Worm (Caenorhabditis elegans) whole organism, L3 larva: Measurements from ENCODE around the gene mlt-9.
A peak's percentile ranks its signal among the peaks of the same experiment; 100 is the strongest.

Experiments used
- R02D3.7 ChIP-seq: fragments of 150-350 bp; optimal IDR thresholded peaks from 2 replicates; lab custom pipeline; 2014; ENCODE audit warnings: missing biosample characterization, missing genetic modification characterization
- ZK546.5 ChIP-seq: sonication (generic microtip); optimal IDR thresholded peaks from 2 replicates; lab custom pipeline; 2017; ENCODE audit warnings: missing biosample characterization, missing genetic modification characterization
- aly-2 ChIP-seq: fragments of 150-350 bp; optimal IDR thresholded peaks from 2 replicates; lab custom pipeline; 2014; ENCODE audit warnings: missing biosample characterization, missing genetic modification characterization
- ama-1 ChIP-seq: fragments of 150-350 bp; optimal IDR thresholded peaks from 2 replicates; lab custom pipeline; 2018
- ceh-16 ChIP-seq: sonication (generic microtip); optimal IDR thresholded peaks from 2 replicates; lab custom pipeline; 2017; ENCODE audit warnings: missing biosample characterization, missing genetic modification characterization
- ceh-28 ChIP-seq: fragments of 150-350 bp; optimal IDR thresholded peaks from 2 replicates; lab custom pipeline; 2014; ENCODE audit warnings: missing biosample characterization, missing genetic modification reagents, missing genetic modification characterization
- ceh-82 ChIP-seq: fragments of 150-350 bp; optimal IDR thresholded peaks from 2 replicates; lab custom pipeline; 2014; ENCODE audit warnings: missing biosample characterization, missing genetic modification characterization
- egl-27 ChIP-seq: sonication (generic microtip); optimal IDR thresholded peaks from 4 replicates; lab custom pipeline; 2017; ENCODE audit warnings: missing biosample characterization, missing genetic modification reagents, missing genetic modification characterization
- elt-1 ChIP-seq: fragments of 150-350 bp; optimal IDR thresholded peaks from 2 replicates; lab custom pipeline; 2014; ENCODE audit warnings: missing biosample characterization, missing genetic modification characterization
- elt-2 ChIP-seq: sonication (generic microtip); optimal IDR thresholded peaks from 2 replicates; lab custom pipeline; 2016; ENCODE audit warnings: missing genetic modification reagents, mild to moderate bottlenecking, missing genetic modification characterization, missing compliant biosample characterization
- elt-3 ChIP-seq, 3 experiments: fragments of 150-350 bp in 1 of 3; sonication (generic microtip) in 2 of 3; optimal IDR thresholded peaks; 2 replicates in 2 of 3; 4 replicates in 1 of 3; lab custom pipeline; 2014 to 2017; ENCODE audit warnings: missing biosample characterization in 3 of 3, missing genetic modification characterization in 3 of 3
- eor-1 ChIP-seq, 2 experiments: fragments of 150-350 bp; optimal IDR thresholded peaks; 2 replicates each; lab custom pipeline; 2014 to 2018; ENCODE audit warnings: missing biosample characterization in 2 of 2, missing genetic modification characterization in 2 of 2
- fkh-10 ChIP-seq: sonication (generic microtip); optimal IDR thresholded peaks from 2 replicates; lab custom pipeline; 2017; ENCODE audit warnings: missing biosample characterization, missing genetic modification reagents, missing genetic modification characterization
- fkh-2 ChIP-seq: fragments of 150-350 bp; optimal IDR thresholded peaks from 2 replicates; lab custom pipeline; 2014; ENCODE audit warnings: missing biosample characterization, missing genetic modification reagents, missing genetic modification characterization
- hmg-11 ChIP-seq: sonication (generic microtip); optimal IDR thresholded peaks from 2 replicates; lab custom pipeline; 2016; ENCODE audit warnings: missing genetic modification characterization, missing compliant biosample characterization
- jun-1 ChIP-seq: fragments of 150-350 bp; optimal IDR thresholded peaks from 2 replicates; lab custom pipeline; 2014; ENCODE audit warnings: missing biosample characterization, missing genetic modification reagents, missing genetic modification characterization
- lin-15B ChIP-seq: fragments of 150-350 bp; optimal IDR thresholded peaks from 2 replicates; lab custom pipeline; 2014; ENCODE audit warnings: missing biosample characterization, missing genetic modification characterization
- lin-39 ChIP-seq: fragments of 150-350 bp; optimal IDR thresholded peaks from 2 replicates; lab custom pipeline; 2018; ENCODE audit warnings: missing biosample characterization, missing genetic modification reagents, missing genetic modification characterization
- lsy-12 ChIP-seq: sonication (generic microtip); optimal IDR thresholded peaks from 2 replicates; lab custom pipeline; 2016; ENCODE audit warnings: mild to moderate bottlenecking, missing genetic modification characterization, missing compliant biosample characterization
- mdl-1 ChIP-seq: fragments of 150-350 bp; optimal IDR thresholded peaks from 2 replicates; lab custom pipeline; 2014; ENCODE audit warnings: missing biosample characterization, missing genetic modification characterization
- mml-1 ChIP-seq: fragments of 150-350 bp; sonication (generic microtip); optimal IDR thresholded peaks from 3 replicates; lab custom pipeline; 2014; ENCODE audit warnings: missing biosample characterization, missing genetic modification characterization
- nfya-1 ChIP-seq: sonication (generic microtip); optimal IDR thresholded peaks from 2 replicates; lab custom pipeline; 2017; ENCODE audit warnings: missing genetic modification characterization, mild to moderate bottlenecking, missing compliant biosample characterization, antibody characterized with exemption, moderate library complexity; ENCODE audit not compliant: insufficient read depth
- nhr-11 ChIP-seq: fragments of 150-350 bp; optimal IDR thresholded peaks from 2 replicates; lab custom pipeline; 2014; ENCODE audit warnings: missing biosample characterization, missing genetic modification characterization
- nhr-12 ChIP-seq: fragments of 150-350 bp; optimal IDR thresholded peaks from 2 replicates; lab custom pipeline; 2014; ENCODE audit warnings: missing biosample characterization, missing genetic modification characterization
- nhr-23 ChIP-seq: fragments of 150-350 bp; optimal IDR thresholded peaks from 2 replicates; lab custom pipeline; 2014; ENCODE audit warnings: missing biosample characterization, missing genetic modification reagents, missing genetic modification characterization
- nhr-25 ChIP-seq: sonication (generic microtip); optimal IDR thresholded peaks from 2 replicates; lab custom pipeline; 2017; ENCODE audit warnings: missing biosample characterization, missing genetic modification characterization
- nhr-28 ChIP-seq: fragments of 150-350 bp; optimal IDR thresholded peaks from 2 replicates; lab custom pipeline; 2014; ENCODE audit warnings: missing biosample characterization, missing genetic modification characterization
- nhr-43 ChIP-seq: sonication (generic microtip); optimal IDR thresholded peaks from 2 replicates; lab custom pipeline; 2016; ENCODE audit warnings: mild to moderate bottlenecking, missing genetic modification characterization, missing compliant biosample characterization; ENCODE audit not compliant: poor library complexity, severe bottlenecking
- nhr-67 ChIP-seq: fragments of 150-350 bp; optimal IDR thresholded peaks from 2 replicates; lab custom pipeline; 2014; ENCODE audit warnings: missing biosample characterization, missing genetic modification characterization
- nhr-77 ChIP-seq: fragments of 150-350 bp; optimal IDR thresholded peaks from 2 replicates; lab custom pipeline; 2014; ENCODE audit warnings: missing biosample characterization, missing genetic modification characterization
- sea-2 ChIP-seq: fragments of 150-350 bp; sonication (generic microtip); optimal IDR thresholded peaks from 4 replicates; lab custom pipeline; 2014; ENCODE audit warnings: missing biosample characterization, missing genetic modification reagents, missing genetic modification characterization
- snpc-4 ChIP-seq: fragments of 150-350 bp; optimal IDR thresholded peaks from 2 replicates; lab custom pipeline; 2014; ENCODE audit warnings: missing biosample characterization, missing genetic modification characterization
- tbx-2 ChIP-seq: sonication (generic microtip); optimal IDR thresholded peaks from 2 replicates; lab custom pipeline; 2016; ENCODE audit warnings: mild to moderate bottlenecking, missing genetic modification characterization, missing compliant biosample characterization
- unc-39 ChIP-seq: sonication (generic microtip); optimal IDR thresholded peaks from 4 replicates; lab custom pipeline; 2017; ENCODE audit warnings: missing biosample characterization, missing genetic modification characterization
- ztf-11 ChIP-seq: fragments of 150-350 bp; optimal IDR thresholded peaks from 2 replicates; lab custom pipeline; 2014; ENCODE audit warnings: missing biosample characterization, missing genetic modification characterization
- ztf-4 ChIP-seq: fragments of 150-350 bp; optimal IDR thresholded peaks from 2 replicates; lab custom pipeline; 2014; ENCODE audit warnings: missing biosample characterization, missing genetic modification characterization

The mlt-9 gene

ce11 chrX:15083795-15084194 is 23.8 kb downstream of the mlt-9 start, which contains the start of gene H40L08.1:
Gene H40L08.1 (minus strand): TSS chrX:15084086.
- TF ChIP-seq hmg-11 (tag; lab: Kevin White, UChicago) (peak; percentile 63), ceh-82 (no peak), nhr-23 (tag; lab: Kevin White, UChicago) (no peak), nfya-1 (tag; lab: Kevin White, UChicago) (peak; percentile 32), elt-2 (tag; lab: Kevin White, UChicago) (peak; percentile 15), snpc-4 (peak; percentile 42)

- peak; percentile 45 for TF ChIP-seq nhr-43 (tag; lab: Kevin White, UChicago)
- TF ChIP-seq snpc-4: no peak
- no peak for TF ChIP-seq eor-1 (tag; optimal IDR thresholded peaks at IDR 0.05; lab: Kevin White, UChicago)
- no peak for TF ChIP-seq jun-1
- peak; percentile 30 for TF ChIP-seq ama-1 (lab: Kevin White, UChicago)
- TF ChIP-seq sea-2: no peak
- TF ChIP-seq nhr-67 (tag; lab: Kevin White, UChicago): no peak
- TF ChIP-seq aly-2: no peak
Observed at ce11 chrX:15081486-15081885, 26.1 kb downstream of the mlt-9 start.

ce11 chrX:15079406-15079805 is 28.2 kb downstream of the mlt-9 start:
- TF ChIP-seq ztf-11 (tag; lab: Kevin White, UChicago): no peak
- TF ChIP-seq nhr-43 (tag; lab: Kevin White, UChicago): peak; percentile 86
- TF ChIP-seq nhr-12: no peak
- TF ChIP-seq ceh-28 (tag; lab: Kevin White, UChicago): no peak
- no peak for TF ChIP-seq sea-2
- TF ChIP-seq unc-39 (tag; lab: Kevin White, UChicago): no peak
- peak; percentile 50 for TF ChIP-seq tbx-2 (tag; lab: Kevin White, UChicago)
- TF ChIP-seq nhr-23 (tag; lab: Kevin White, UChicago): peak; percentile 71
- no peak for TF ChIP-seq lsy-12 (tag; lab: Kevin White, UChicago)
- no peak for TF ChIP-seq ceh-82
- TF ChIP-seq nhr-28 (tag; lab: Kevin White, UChicago): no peak
- no peak for TF ChIP-seq R02D3.7 (tag; lab: Kevin White, UChicago)
- TF ChIP-seq ZK546.5 (tag; lab: Kevin White, UChicago): no peak
- no peak for TF ChIP-seq egl-27 (tag; lab: Kevin White, UChicago)
- TF ChIP-seq fkh-10 (GFP tag; lab: Kevin White, UChicago): no peak
- TF ChIP-seq ceh-16 (tag; lab: Kevin White, UChicago): no peak
- TF ChIP-seq fkh-2 (tag; lab: Kevin White, UChicago): no peak
- TF ChIP-seq mml-1: no peak
- TF ChIP-seq nhr-25 (tag; lab: Kevin White, UChicago): peak; percentile 81
- TF ChIP-seq lin-15B (tag; lab: Kevin White, UChicago): no peak
- TF ChIP-seq ama-1 (lab: Kevin White, UChicago): no peak
- peak in 2 of 3 experiments; percentile 16 to 62 for TF ChIP-seq elt-3 (tag; optimal IDR thresholded peaks at IDR 0.05; lab: Kevin White, UChicago)
- no peak for TF ChIP-seq ztf-4
- no peak for TF ChIP-seq mdl-1 (tag; lab: Kevin White, UChicago)
- TF ChIP-seq nhr-77 (tag; lab: Kevin White, UChicago): no peak
- TF ChIP-seq, all 47 proteins: peak for 5

DNA sequence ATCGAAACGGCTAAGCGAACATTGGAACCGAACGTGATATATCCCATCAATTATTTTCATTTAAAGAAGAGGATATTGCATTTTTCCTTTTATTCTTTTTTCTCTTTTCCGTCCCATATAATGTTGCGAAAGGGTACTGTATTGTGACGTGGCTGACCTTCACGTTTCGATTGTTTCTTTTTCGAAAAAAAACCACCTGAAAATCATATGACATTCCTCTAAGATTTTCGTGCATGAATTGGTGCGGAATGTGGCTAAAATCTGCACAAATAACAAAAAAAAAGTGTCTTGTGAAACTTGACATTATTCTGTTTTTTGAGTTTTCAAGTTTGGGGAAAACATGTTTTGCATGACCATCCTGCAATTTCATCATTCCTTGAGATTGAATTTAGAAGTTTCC is 29.3 kb downstream of the mlt-9 start:
- TF ChIP-seq ama-1 (lab: Kevin White, UChicago): peak; percentile 2
- no peak for TF ChIP-seq hmg-11 (tag; lab: Kevin White, UChicago)

- no peak for TF ChIP-seq sea-2
- no peak for TF ChIP-seq nfya-1 (tag; lab: Kevin White, UChicago)
- no peak for TF ChIP-seq nhr-11 (tag; lab: Kevin White, UChicago)
- TF ChIP-seq lin-39 (tag; lab: Kevin White, UChicago): peak; percentile 0
- peak; percentile 61 for TF ChIP-seq nhr-43 (tag; lab: Kevin White, UChicago)
- TF ChIP-seq elt-3 (tag; optimal IDR thresholded peaks at IDR 0.05; lab: Kevin White, UChicago): peak in 1 of 3 experiments; percentile 43
- peak; percentile 79 for TF ChIP-seq nhr-23 (tag; lab: Kevin White, UChicago)
- peak; percentile 30 for TF ChIP-seq elt-1 (tag; lab: Kevin White, UChicago)
- TF ChIP-seq ama-1 (lab: Kevin White, UChicago): peak; percentile 90
- TF ChIP-seq ceh-28 (tag; lab: Kevin White, UChicago): peak; percentile 6
- peak; percentile 77 for TF ChIP-seq nhr-25 (tag; lab: Kevin White, UChicago)
- TF ChIP-seq snpc-4: peak; percentile 5
Observed at ce11 chrX:15077597-15078261, 29.9 kb downstream of the mlt-9 start, which contains the start of the genes H40L08.8, H40L08.2 and H40L08.7. Gene H40L08.8 (minus strand): TSS chrX:15077633. Gene H40L08.2 (minus strand): TSS chrX:15077744. Gene H40L08.7 (minus strand): TSS chrX:15077744.
